Worm (Caenorhabditis elegans) whole organism, early embryonic: Measurements from ENCODE around the gene sms-1.

Source experiments
- ama-1 ChIP-seq: fragments of 150-350 bp; optimal IDR thresholded peaks from 2 replicates; lab custom pipeline; 2014
- hmg-4 ChIP-seq: fragments of 200-800 bp; sonication (Bioruptor generic); optimal IDR thresholded peaks from 2 replicates; lab custom pipeline; 2018; ENCODE audit warnings: mild to moderate bottlenecking, missing genetic modification characterization, missing compliant biosample characterization

ce11 chrIV:11493899-11494298 is 4.1 kb downstream of the sms-1 start:
- no peak for TF ChIP-seq ama-1 (lab: Kevin White, UChicago)
- no peak for TF ChIP-seq hmg-4 (GFP tag; lab: Kevin White, UChicago)
